Fruit fly (Drosophila melanogaster) whole organism, larva: ENCODE data around the gene 5-HT2B.
A peak's percentile ranks its signal among the peaks of the same experiment; 100 is the strongest.

Experiments used
- noc ChIP-seq: fragments of 200-800 bp; sonication (Bioruptor generic); optimal IDR thresholded peaks from 3 replicates; lab custom pipeline; 2019; ENCODE audit warnings: missing biosample characterization, mild to moderate bottlenecking, missing genetic modification characterization, moderate library complexity

5-HT2B gene

DNA sequence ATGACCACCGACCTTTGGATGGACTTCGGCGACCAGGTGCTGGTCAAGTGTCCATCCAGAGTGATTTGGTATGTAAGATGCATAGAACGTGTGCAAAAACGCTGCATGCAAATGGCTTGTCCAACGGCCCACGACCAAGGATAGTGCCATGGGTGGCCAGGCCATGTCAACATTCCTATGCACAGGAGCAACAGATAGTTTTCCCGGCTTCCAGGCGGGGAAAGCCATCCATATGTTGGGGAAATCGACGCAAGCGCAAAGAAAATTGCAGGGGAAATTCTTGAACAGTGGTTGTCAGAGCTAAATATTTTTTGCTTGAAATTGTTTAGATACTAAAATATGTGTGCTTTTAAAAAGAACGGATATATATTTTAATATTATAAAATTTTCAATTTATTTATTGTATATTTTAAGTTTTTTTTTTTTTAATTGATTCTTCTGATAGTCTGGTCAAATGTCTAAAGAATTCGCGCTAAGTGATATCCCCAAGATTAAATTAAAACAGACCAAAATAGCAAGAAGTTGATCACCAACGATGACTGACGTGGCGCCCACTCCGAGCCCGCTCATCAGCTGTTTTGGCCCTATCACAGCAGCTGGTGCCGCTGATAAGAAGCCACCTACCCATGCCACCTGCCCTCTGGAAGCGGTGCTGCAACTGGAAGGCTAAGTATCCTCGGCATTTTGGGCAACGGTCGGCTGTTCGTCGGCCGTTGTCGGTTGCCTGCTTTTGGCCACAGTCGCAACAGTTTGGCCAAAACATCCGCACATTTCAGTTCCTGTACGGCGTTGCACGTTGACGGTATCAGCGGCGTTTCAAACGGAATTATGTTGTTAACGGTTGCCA is at the start of gene 5-HT2B:
Gene 5-HT2B (plus strand): TSS at position 797 of the 847 bp plus-strand sequence.
- no peak for TF ChIP-seq noc (tag; lab: Kevin White, UChicago)

DNA sequence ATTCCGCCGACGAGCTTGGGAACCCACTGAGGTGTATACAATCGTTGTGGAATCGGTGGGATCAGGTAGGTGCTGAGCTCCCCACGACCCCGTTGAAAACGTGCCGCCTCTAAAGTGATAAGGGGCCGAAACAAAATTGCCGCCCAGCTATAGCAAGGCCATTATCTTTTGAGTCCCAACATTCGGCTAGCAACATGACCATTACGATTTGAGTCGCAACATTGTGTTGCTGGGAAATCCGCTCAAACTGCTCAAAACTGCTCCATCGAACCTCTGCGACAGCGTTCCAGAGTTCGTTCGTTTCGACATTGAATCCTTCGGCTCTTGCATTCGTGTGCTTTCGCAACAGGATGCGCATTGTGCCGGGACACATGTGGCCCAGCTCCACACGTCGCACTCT is 49.1 kb upstream of the 5-HT2B start, which contains the start of gene CG11741:
Gene CG11741 (minus strand): TSS at position 16 of the 400 bp plus-strand sequence.
- TF ChIP-seq noc (tag; lab: Kevin White, UChicago) = no peak

DNA sequence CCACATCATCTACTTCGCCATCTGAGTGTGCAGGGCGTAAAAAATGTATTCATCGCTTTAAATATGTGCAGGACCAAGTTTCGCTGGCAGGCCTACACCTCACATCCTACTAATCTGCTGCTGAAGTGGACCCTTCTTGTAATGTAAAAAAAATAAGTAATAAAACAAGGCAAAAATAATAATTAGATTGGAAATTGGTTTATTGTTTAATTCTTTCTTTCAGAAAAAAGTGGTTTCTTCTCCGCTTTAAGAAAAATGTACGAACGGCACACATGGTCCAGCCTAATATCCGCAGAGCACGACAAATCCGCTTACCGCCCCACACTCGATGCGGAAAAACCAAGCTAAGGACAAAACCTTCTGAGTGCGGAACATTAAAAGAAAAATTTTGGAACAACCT is 32.1 kb upstream of the 5-HT2B start:
- TF ChIP-seq noc (tag; lab: Kevin White, UChicago) = no peak

DNA sequence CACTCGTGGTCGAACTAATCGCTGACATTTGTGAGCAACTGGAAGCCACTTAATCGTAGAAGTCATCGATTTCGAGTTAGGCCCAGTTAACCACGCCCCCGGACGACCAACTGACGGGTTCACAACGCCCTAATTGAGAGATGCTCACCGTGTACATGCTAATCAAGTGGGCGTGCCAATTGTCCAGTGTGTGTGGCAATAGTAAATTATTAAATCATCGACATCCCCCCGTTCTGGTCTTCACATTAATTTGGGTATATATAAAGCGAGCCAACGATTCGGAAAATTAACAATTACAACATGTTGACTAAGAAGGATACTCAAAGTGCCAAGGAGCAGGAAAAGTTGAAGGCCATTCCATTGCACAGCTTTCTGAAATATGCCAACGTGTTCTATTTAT is 25.7 kb upstream of the 5-HT2B start, which contains the start of gene Or85d:
Gene Or85d (plus strand): TSS at position 301 of the 400 bp plus-strand sequence.
- TF ChIP-seq noc (tag; lab: Kevin White, UChicago) = no peak

DNA sequence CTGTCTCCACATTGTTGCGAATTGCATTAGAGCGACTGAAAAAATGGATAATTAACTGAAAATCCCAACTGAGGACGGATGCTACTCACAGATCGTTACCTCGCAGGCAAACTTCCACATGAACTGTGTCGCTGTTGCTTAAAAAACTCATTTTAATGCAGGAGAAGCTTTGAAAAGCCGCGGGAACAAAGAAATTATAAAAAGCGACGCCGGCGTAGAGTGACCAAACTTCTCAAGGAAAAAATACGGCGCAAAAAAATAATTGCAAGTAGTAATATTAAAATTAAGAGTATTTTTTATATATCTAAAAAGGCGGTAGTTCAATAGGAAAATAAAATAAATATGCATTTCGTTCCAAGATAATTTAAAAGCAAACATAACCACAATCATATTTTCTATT is 16.5 kb upstream of the 5-HT2B start, which contains the start of gene pch2:
Gene pch2 (minus strand): TSS at position 243 of the 400 bp plus-strand sequence.
- TF ChIP-seq noc (tag; lab: Kevin White, UChicago) = no peak

DNA sequence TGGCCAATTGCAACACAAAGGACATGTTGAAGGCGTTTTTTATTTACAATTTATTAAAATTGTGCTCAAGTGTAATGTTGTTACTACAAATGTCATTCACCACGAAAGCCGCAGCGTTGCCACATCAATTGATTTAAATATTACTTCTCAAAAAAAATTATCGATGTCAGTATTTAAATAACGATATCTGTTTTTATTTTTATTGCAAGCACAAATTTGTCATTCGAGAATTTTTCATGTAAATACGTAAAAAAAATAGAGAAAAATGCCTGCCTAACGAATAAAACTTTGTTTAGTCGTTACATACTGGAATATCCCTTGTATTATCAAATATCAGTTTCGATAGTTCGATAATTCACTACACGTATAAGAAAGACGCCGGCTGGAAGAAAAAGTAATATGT is 15.5 kb upstream of the 5-HT2B start, which contains the start of the genes mRpS18A and CG31460:
Gene mRpS18A (minus strand): TSS at position 110 of the 403 bp plus-strand sequence.
Gene CG31460 (plus strand): TSS at position 190 of the 403 bp plus-strand sequence.
- TF ChIP-seq noc (tag; lab: Kevin White, UChicago) = no peak

DNA sequence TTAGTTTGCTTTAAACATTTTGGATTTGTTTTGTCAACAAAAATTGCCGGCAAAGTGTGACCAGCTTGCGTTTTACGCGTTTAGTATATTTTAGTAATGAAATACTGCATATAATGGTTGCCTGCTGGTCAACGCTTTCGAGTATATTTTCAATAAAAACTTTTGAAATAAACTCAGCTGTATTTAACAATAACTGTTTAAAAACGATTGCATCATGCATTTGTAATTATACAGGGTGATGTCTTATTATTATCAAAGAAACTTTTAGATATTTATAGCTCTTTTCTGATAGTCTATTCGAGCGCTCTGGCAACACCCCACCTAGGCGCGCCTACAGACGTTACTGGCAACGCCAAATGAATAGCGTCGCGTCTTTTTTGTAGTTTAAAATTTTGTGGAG is 14.2 kb upstream of the 5-HT2B start, which contains the start of gene Cenp-C:
Gene Cenp-C (plus strand): TSS at position 332 of the 400 bp plus-strand sequence.
- TF ChIP-seq noc (tag; lab: Kevin White, UChicago) = no peak

DNA sequence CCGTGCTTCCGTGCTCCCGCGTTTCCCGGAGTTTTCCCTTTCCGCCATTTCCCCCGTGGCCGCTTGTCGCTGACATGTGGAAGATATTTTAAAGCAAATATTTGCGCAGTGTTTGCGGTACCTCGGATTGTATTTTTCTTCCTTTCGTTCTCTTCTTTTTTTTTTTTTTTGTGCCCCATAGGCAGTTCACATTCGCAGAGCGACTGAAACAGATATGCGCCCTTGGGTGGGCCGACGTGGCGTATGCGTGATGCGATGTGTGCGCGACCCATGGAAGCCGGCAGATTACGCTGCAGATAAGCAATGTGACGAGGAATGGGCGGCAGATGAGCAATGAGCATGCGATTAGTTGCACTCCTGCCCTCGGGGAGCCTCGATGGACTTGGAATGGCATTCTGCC is 9.9 kb downstream of the 5-HT2B start:
- no peak for TF ChIP-seq noc (tag; lab: Kevin White, UChicago)

DNA sequence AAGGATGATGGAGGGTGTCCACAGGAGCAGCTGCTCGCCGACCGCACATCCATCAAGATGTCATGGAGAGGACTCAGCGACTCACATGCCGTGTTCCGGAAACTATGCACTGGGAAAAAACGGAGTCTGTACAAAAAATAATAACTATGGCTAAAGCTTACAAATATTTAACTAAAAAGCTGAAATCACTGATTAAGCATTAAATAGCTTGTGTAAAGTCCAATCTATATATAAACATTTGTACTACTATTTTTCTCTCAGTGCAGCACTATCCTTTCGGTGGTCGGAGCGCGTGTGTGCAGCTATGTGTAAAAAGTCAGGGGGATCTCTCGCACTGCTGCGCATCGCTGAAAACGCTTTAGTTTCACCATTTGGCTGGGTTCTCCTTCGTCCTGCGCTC is 18.2 kb downstream of the 5-HT2B start:
- TF ChIP-seq noc (tag; lab: Kevin White, UChicago) = no peak

DNA sequence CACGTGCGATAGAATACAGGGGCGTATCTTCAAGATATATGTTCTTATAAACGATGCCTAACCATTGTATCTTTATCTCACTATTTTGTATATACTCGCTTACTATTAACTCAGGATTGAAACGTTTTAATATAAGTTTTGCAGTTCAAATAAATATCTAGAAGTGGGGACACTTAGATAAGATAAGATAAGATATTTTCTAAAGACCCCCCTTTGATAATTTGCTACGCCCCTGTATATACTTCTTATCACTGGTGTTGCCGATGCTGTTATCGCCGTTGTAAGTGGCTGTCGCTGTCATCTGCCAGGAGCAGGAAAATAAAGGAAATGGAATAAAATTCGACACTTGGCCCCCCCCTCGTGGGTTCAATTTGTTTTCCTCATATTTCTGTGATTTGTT is 38.1 kb downstream of the 5-HT2B start:
- no peak for TF ChIP-seq noc (tag; lab: Kevin White, UChicago)

DNA sequence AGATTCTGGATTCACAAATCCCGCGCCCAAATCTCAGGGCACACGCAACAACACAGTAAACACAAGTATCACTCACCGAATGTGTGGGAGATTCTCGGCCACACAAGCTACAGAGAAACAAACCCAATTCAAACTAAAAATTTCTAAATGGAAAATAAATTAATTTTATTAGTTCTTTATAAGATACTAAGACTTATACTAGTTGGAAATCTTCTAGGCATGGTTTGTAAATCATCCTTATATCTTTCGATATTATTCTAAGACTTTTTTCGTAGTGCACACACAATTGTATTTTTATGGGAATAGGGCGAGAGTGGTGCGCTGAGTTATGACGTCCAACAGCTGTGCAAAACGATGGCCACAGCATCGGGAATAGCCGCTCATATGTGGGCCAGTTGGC is 41.1 kb downstream of the 5-HT2B start:
- TF ChIP-seq noc (tag; lab: Kevin White, UChicago) = no peak

DNA sequence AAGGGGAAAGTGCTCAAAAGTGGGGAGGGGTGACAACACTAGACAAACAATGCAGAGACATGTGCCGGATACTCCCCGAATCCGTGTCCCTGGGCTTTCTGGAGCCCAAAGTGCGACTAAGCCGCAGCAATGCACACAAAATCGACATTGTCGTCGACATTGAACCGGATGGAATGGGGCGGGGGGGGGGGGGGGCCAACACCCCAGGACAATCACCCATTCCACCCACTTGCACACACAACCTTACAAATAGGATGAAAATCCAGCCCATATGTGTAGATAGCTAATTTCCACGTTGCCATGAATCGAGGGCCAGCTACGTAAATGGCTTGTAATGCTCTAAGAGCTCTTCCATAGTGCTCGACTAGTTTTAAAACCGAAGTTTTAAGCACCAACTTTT is 42.7 kb downstream of the 5-HT2B start:
- TF ChIP-seq noc (tag; lab: Kevin White, UChicago) = no peak

DNA sequence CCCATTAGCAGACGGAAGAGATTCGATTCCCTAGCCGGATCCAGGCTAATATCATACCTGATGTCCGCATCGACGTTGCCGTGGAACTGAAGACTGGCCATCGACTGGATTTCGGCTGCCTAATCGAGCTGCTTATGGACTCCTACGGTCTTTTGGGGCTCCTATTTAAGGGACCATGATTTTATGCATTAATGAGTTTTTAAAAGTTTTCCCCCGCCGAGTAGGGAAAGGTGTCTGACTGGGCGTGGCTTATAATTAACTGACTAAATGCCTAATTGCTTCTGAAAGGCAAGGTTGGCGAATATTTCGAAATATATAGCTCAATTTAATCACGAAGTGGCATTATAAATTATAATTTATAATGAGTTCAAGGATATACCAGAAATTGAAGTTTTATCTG is 57.8 kb downstream of the 5-HT2B start, which contains the start of gene Or85e:
Gene Or85e (minus strand): TSS at position 101 of the 400 bp plus-strand sequence.
- no peak for TF ChIP-seq noc (tag; lab: Kevin White, UChicago)

DNA sequence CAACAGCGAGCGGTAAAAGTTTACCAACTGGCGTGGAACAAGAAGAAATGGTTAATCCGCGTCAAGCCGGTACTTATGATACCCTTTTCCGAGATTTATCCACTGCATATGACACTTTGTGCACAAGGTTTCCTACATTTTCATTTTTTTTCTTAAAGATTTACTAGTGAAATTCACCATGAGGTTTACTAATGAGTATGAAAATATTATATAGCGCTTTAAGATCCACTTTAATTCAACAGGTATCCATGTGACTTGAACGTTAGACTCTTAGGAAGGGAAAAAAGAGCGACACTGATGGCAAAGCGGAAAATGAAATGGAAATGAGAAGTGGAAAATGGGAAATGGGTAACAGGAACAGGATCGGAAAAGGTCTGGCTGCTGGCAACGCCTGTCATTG is 60.6 kb downstream of the 5-HT2B start:
- no peak for TF ChIP-seq noc (tag; lab: Kevin White, UChicago)

DNA sequence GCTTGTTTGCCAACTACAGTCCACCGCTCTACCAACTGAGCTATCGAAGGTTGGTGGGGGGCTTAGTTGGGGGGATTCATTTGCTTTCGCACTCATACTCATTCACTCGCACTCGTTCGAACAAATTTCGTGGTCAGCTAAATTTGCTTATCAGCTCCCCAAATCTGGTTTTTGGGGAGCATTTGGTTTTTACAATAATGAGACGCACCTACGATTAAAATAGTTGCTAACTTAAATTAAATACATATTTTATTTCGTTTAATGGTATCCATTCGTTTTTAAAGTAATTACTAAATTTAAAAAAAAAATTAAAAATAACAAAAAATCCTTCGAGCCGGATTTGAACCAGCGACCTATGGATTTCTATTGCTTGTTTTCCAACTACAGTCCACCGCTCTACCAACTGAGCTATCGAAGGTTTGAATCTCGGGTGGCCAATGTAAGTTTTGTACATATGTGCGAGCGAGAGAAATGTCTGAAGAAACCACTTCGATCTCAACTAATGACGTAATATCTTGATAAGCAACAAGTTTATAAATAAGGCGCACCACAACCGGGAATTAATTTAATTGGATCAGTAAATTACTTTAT is 64.5 kb downstream of the 5-HT2B start:
- TF ChIP-seq noc (tag; lab: Kevin White, UChicago) = peak; percentile 29

DNA sequence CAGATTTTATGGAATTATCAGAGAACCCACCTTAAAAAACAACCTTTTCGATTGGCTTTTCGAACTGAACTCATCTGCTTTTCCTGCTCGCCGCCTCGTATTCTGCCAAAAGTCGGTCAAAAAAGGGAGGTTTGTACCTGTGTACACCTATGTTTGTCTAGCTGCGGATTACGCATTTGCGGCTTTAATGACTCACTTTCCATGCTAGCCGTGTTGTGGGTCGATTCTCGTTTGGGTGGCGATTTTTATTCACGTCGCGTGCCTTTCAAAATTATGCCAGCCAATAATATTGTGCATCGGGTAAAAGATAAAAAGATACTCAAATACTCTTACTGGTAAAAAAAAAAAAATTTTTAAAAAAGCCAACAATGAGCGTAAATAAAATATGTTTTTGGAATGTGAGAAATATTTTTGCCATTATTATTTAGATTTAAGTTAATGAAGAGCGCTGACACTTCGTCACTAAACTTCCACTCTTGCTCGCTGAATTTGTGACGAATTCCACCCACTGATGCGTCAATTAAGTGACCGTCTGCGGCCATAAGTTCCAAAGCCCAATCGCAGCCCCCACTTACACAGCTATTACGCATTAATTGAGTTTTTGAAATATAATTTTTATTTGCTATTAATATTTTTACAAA is 67.7 kb downstream of the 5-HT2B start, which contains the start of gene Cyp313b1:
Gene Cyp313b1 (minus strand): TSS at position 71 of the 641 bp plus-strand sequence.
- no peak for TF ChIP-seq noc (tag; lab: Kevin White, UChicago)
